Fruit fly (Drosophila melanogaster): ENCODE data around the gene CG15465.

The CG15465 gene

dm6 chrX:5084146-5085085 is 1.1 kb upstream of the CG15465 start, which contains the start of gene CG32767 (continued):
- TF ChIP-seq onecut (GFP tag; IDR thresholded peaks at IDR 0.05): no peak
- peak; percentile 66 for TF ChIP-seq sens (GFP tag)
- peak; percentile 87 for TF ChIP-seq CG7963 (GFP tag; IDR thresholded peaks at IDR 0.05; ENCODE audit: partially characterized antibody)
- no peak for TF ChIP-seq trh (GFP tag; optimal IDR thresholded peaks at IDR 0.05)
- TF ChIP-seq bigmax (GFP tag; optimal IDR thresholded peaks at IDR 0.05): no peak
- no peak for TF ChIP-seq kni (GFP tag; optimal IDR thresholded peaks at IDR 0.05)
- TF ChIP-seq otp (GFP tag; IDR thresholded peaks at IDR 0.05): no peak
- no peak for TF ChIP-seq peb (GFP tag; IDR thresholded peaks at IDR 0.05)
- TF ChIP-seq CG14860 (GFP tag; IDR thresholded peaks at IDR 0.05; ENCODE audit: partially characterized antibody): peak; percentile 84
- peak; percentile 57 for TF ChIP-seq gro (GFP tag; optimal IDR thresholded peaks at IDR 0.05)
- 0 out of 2 replicates have a peak, but pooled peaks have one; percentile 34 for TF ChIP-seq stc (GFP tag; IDR thresholded peaks at IDR 0.05)
- no peak for TF ChIP-seq ash1 (GFP tag; optimal IDR thresholded peaks at IDR 0.05)
- TF ChIP-seq sc (optimal IDR thresholded peaks at IDR 0.05): no peak
- TF ChIP-seq sc (GFP tag; optimal IDR thresholded peaks at IDR 0.05): no peak
- no peak for TF ChIP-seq Deaf1 (tag; optimal IDR thresholded peaks at IDR 0.05)
- no peak for TF ChIP-seq ranshi (GFP tag; IDR thresholded peaks at IDR 0.05)
- no peak for TF ChIP-seq CG15601 (tag; optimal IDR thresholded peaks at IDR 0.05)
- no peak for TF ChIP-seq slou (GFP tag; optimal IDR thresholded peaks at IDR 0.05)
- TF ChIP-seq corto (GFP tag; optimal IDR thresholded peaks at IDR 0.05): no peak
- no peak for TF ChIP-seq CG11085 (GFP tag; IDR thresholded peaks at IDR 0.05)
- TF ChIP-seq lmd (GFP tag; IDR thresholded peaks at IDR 0.05): 0 out of 2 replicates have a peak, but pooled peaks have one; percentile 18
- no peak for TF ChIP-seq ERR (GFP tag; optimal IDR thresholded peaks at IDR 0.05)
- no peak for TF ChIP-seq Spps (tag; optimal IDR thresholded peaks at IDR 0.05)
- TF ChIP-seq CG3995 (GFP tag; optimal IDR thresholded peaks at IDR 0.05): no peak
- no peak for TF ChIP-seq CG7271 (tag; optimal IDR thresholded peaks at IDR 0.05)
- no peak for TF ChIP-seq CG14050 (GFP tag; IDR thresholded peaks at IDR 0.05)
- TF ChIP-seq CG12071 (GFP tag; optimal IDR thresholded peaks at IDR 0.05): peak; percentile 39
- peak; percentile 86 for TF ChIP-seq Dll (GFP tag; IDR thresholded peaks at IDR 0.05; ENCODE audit: partially characterized antibody)
- peak; percentile 66 for TF ChIP-seq Dek (tag; optimal IDR thresholded peaks at IDR 0.05)
- no peak for TF ChIP-seq CG17385 (GFP tag; optimal IDR thresholded peaks at IDR 0.05)
- no peak for TF ChIP-seq CG10543 (GFP tag; optimal IDR thresholded peaks at IDR 0.05)
- peak; percentile 87 for TF ChIP-seq hb (GFP tag; IDR thresholded peaks at IDR 0.05; ENCODE audit: partially characterized antibody)
- peak; percentile 53 for TF ChIP-seq Hmr (GFP tag; optimal IDR thresholded peaks at IDR 0.05)
- TF ChIP-seq CG43689 (GFP tag; IDR thresholded peaks at IDR 0.05): no peak
- TF ChIP-seq Atf-2 (GFP tag; optimal IDR thresholded peaks at IDR 0.05): peak; percentile 21
- TF ChIP-seq GATAe (GFP tag; conservative IDR thresholded peaks at IDR 0.05): no peak
- peak; percentile 71 for TF ChIP-seq CG8924 (tag; optimal IDR thresholded peaks at IDR 0.05)
- TF ChIP-seq Elba2 (GFP tag; optimal IDR thresholded peaks at IDR 0.05): no peak
- TF ChIP-seq CG10274 (GFP tag; optimal IDR thresholded peaks at IDR 0.05): no peak
- no peak for TF ChIP-seq CG17328 (GFP tag; IDR thresholded peaks at IDR 0.05)
- TF ChIP-seq bbx (GFP tag; IDR thresholded peaks at IDR 0.05; ENCODE audit: partially characterized antibody): peak; percentile 97
- TF ChIP-seq Lhr (GFP tag; optimal IDR thresholded peaks at IDR 0.05): peak; percentile 71
- TF ChIP-seq Xrp1 (GFP tag; IDR thresholded peaks at IDR 0.05): peak; percentile 37; the same call in 1 of the 2 replicates
- no peak for TF ChIP-seq bowl (GFP tag; IDR thresholded peaks at IDR 0.05)
- TF ChIP-seq ems (GFP tag; optimal IDR thresholded peaks at IDR 0.05): peak; percentile 47
- peak; percentile 42 for TF ChIP-seq CG17359 (tag; optimal IDR thresholded peaks at IDR 0.05)
- TF ChIP-seq NfI (GFP tag; optimal IDR thresholded peaks at IDR 0.05): no peak
- no peak for TF ChIP-seq CG1602 (GFP tag; optimal IDR thresholded peaks at IDR 0.05)
- no peak for TF ChIP-seq CG2875 (GFP tag; optimal IDR thresholded peaks at IDR 0.05)
